Worm (Caenorhabditis elegans) whole organism, young adult: Measurements from ENCODE around the gene ceh-10.

Experiments used
- F37B4.10 ChIP-seq: fragments of 200-800 bp; sonication (Bioruptor generic); IDR thresholded peaks from 2 replicates; pipeline ENCODE4 v1.3.6; 2022; ENCODE audit warnings: missing genetic modification characterization, missing compliant biosample characterization
- F49E8.2 ChIP-seq: sonication (generic microtip); optimal IDR thresholded peaks from 3 replicates; lab custom pipeline; 2017; ENCODE audit warnings: missing genetic modification characterization, mild to moderate bottlenecking, missing compliant biosample characterization, antibody characterized with exemption, moderate library complexity; ENCODE audit not compliant: insufficient read depth
- T07F8.4 ChIP-seq: sonication (generic microtip); optimal IDR thresholded peaks from 2 replicates; lab custom pipeline; 2016; ENCODE audit warnings: mild to moderate bottlenecking, missing genetic modification characterization, moderate library complexity, missing compliant biosample characterization
- ceh-91 ChIP-seq: fragments of 200-800 bp; sonication (Bioruptor generic); IDR thresholded peaks from 2 replicates; pipeline ENCODE4 v1.3.6; 2022; ENCODE audit warnings: missing genetic modification reagents, missing genetic modification characterization, missing compliant biosample characterization
- mxl-1 ChIP-seq: sonication (generic microtip); optimal IDR thresholded peaks from 2 replicates; lab custom pipeline; 2016; ENCODE audit warnings: missing genetic modification characterization, missing compliant biosample characterization
- rcor-1 ChIP-seq: fragments of 200-800 bp; sonication (Bioruptor generic); IDR thresholded peaks from 2 replicates; pipeline ENCODE4 v1.3.6; 2022; ENCODE audit warnings: missing genetic modification reagents, missing genetic modification characterization, missing compliant biosample characterization
- somi-1 ChIP-seq: fragments of 200-800 bp; sonication (Bioruptor generic); optimal IDR thresholded peaks from 2 replicates; lab custom pipeline; 2018; ENCODE audit warnings: mild to moderate bottlenecking, missing genetic modification characterization, missing compliant biosample characterization
- zim-3 ChIP-seq: sonication (generic microtip); optimal IDR thresholded peaks from 2 replicates; lab custom pipeline; 2017; ENCODE audit warnings: mild to moderate bottlenecking, missing genetic modification characterization, moderate library complexity, missing compliant biosample characterization

DNA sequence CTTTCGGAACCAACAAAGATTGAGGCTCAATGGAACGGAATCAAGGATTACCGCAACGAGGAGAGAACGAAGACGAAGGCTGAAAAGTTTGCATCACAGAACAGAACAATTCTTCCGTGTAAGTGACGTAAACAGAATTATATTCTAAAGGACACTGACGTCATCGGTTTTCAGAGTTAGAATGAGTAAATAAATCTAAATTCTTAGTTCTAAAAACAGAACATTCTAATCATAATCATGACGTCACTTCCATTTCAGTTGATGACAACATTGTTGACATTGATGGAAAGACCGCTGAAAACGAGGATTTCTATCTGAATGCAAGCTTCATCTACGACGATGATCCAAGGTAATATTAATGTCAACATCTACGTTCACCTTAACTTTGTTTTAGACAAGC is 34.9 kb upstream of the ceh-10 start:
- TF ChIP-seq F37B4.10 (no peak), somi-1 (GFP tag; lab: Kevin White, UChicago) (no peak), T07F8.4 (tag; lab: Kevin White, UChicago) (no peak), F49E8.2 (tag; lab: Kevin White, UChicago) (no peak), zim-3 (no peak), ceh-91 (GFP tag; lab: Robert Waterston, UW) (no peak), mxl-1 (tag; lab: Kevin White, UChicago) (no peak), rcor-1 (GFP tag; lab: Robert Waterston, UW) (no peak)
